Worm (Caenorhabditis elegans) whole organism, mixed stage, embryonic: Measurements from ENCODE around the gene C15B12.3.

Experiments
- M03D4.4 ChIP-seq: sonication (generic microtip); optimal IDR thresholded peaks from 2 replicates; lab custom pipeline; 2017; ENCODE audit warnings: mild to moderate bottlenecking, missing genetic modification characterization, missing compliant biosample characterization
- bed-3 ChIP-seq: fragments of 200-800 bp; sonication (Bioruptor generic); optimal IDR thresholded peaks from 3 replicates; lab custom pipeline; 2018; ENCODE audit warnings: mild to moderate bottlenecking, missing genetic modification characterization, moderate library complexity, missing compliant biosample characterization
- blmp-1 ChIP-seq: fragments of 150-350 bp; optimal IDR thresholded peaks from 2 replicates; lab custom pipeline; 2014; ENCODE audit warnings: missing biosample characterization, missing genetic modification characterization
- ceh-39 ChIP-seq: fragments of 150-350 bp; optimal IDR thresholded peaks from 2 replicates; lab custom pipeline; 2014; ENCODE audit warnings: missing biosample characterization, missing genetic modification characterization
- ceh-83 ChIP-seq: fragments of 200-800 bp; sonication (Bioruptor generic); optimal IDR thresholded peaks from 2 replicates; lab custom pipeline; 2018; ENCODE audit warnings: mild to moderate bottlenecking, missing genetic modification characterization, missing compliant biosample characterization
- ces-1 ChIP-seq: fragments of 150-350 bp; optimal IDR thresholded peaks from 2 replicates; lab custom pipeline; 2014; ENCODE audit warnings: missing biosample characterization, missing genetic modification reagents, missing genetic modification characterization
- drap-1 ChIP-seq: fragments of 200-800 bp; sonication (Bioruptor generic); optimal IDR thresholded peaks from 3 replicates; lab custom pipeline; 2018; ENCODE audit warnings: mild to moderate bottlenecking, missing genetic modification characterization, missing compliant biosample characterization
- elt-1 ChIP-seq: sonication (generic microtip); optimal IDR thresholded peaks from 2 replicates; lab custom pipeline; 2017; ENCODE audit warnings: missing genetic modification characterization, mild to moderate bottlenecking, missing compliant biosample characterization, antibody characterized with exemption, moderate library complexity, borderline replicate concordance; ENCODE audit not compliant: insufficient read depth
- elt-3 ChIP-seq: fragments of 150-350 bp; optimal IDR thresholded peaks from 2 replicates; lab custom pipeline; 2014; ENCODE audit warnings: missing biosample characterization, missing genetic modification characterization
- flh-1 ChIP-seq: fragments of 200-800 bp; sonication (Bioruptor generic); optimal IDR thresholded peaks from 2 replicates; lab custom pipeline; 2018; ENCODE audit warnings: mild to moderate bottlenecking, missing genetic modification characterization, moderate library complexity, missing compliant biosample characterization
- ham-2 ChIP-seq: fragments of 200-800 bp; sonication (Bioruptor generic); optimal IDR thresholded peaks from 2 replicates; lab custom pipeline; 2018; ENCODE audit warnings: mild to moderate bottlenecking, missing genetic modification characterization, missing compliant biosample characterization
- hlh-1 ChIP-seq: fragments of 150-350 bp; optimal IDR thresholded peaks from 2 replicates; lab custom pipeline; 2014; ENCODE audit warnings: missing biosample characterization, missing genetic modification reagents, missing genetic modification characterization
- lin-13 ChIP-seq: fragments of 150-350 bp; optimal IDR thresholded peaks from 2 replicates; lab custom pipeline; 2014; ENCODE audit warnings: missing biosample characterization, missing genetic modification characterization
- lin-32 ChIP-seq: fragments of 200-800 bp; sonication (Bioruptor generic); optimal IDR thresholded peaks from 2 replicates; lab custom pipeline; 2018; ENCODE audit warnings: mild to moderate bottlenecking, missing genetic modification characterization, missing compliant biosample characterization
- lsy-2 ChIP-seq: fragments of 150-350 bp; optimal IDR thresholded peaks from 2 replicates; lab custom pipeline; 2014; ENCODE audit warnings: missing biosample characterization, missing genetic modification characterization
- mab-5 ChIP-seq: fragments of 150-350 bp; optimal IDR thresholded peaks from 2 replicates; lab custom pipeline; 2014; ENCODE audit warnings: missing biosample characterization, missing genetic modification characterization
- mep-1 ChIP-seq: fragments of 150-350 bp; optimal IDR thresholded peaks from 2 replicates; lab custom pipeline; 2017; ENCODE audit warnings: missing biosample characterization, missing genetic modification reagents, missing genetic modification characterization, inconsistent platforms
- mls-2 ChIP-seq: sonication (generic microtip); optimal IDR thresholded peaks from 2 replicates; lab custom pipeline; 2016; ENCODE audit warnings: mild to moderate bottlenecking, missing genetic modification characterization, moderate library complexity, missing compliant biosample characterization
- nhr-12 ChIP-seq: fragments of 150-350 bp; optimal IDR thresholded peaks from 2 replicates; lab custom pipeline; 2014; ENCODE audit warnings: missing biosample characterization, missing genetic modification characterization
- nhr-2 ChIP-seq: fragments of 150-350 bp; optimal IDR thresholded peaks from 2 replicates; lab custom pipeline; 2014; ENCODE audit warnings: missing biosample characterization, missing genetic modification characterization
- nhr-28 ChIP-seq: fragments of 150-350 bp; optimal IDR thresholded peaks from 2 replicates; lab custom pipeline; 2014; ENCODE audit warnings: missing biosample characterization, missing genetic modification characterization
- nhr-76 ChIP-seq: sonication (generic microtip); optimal IDR thresholded peaks from 2 replicates; lab custom pipeline; 2017; ENCODE audit warnings: missing biosample characterization, missing genetic modification characterization
- snpc-4 ChIP-seq: fragments of 150-350 bp; optimal IDR thresholded peaks from 2 replicates; lab custom pipeline; 2014; ENCODE audit warnings: missing biosample characterization, missing genetic modification characterization
- sptf-1 ChIP-seq: sonication (generic microtip); optimal IDR thresholded peaks from 2 replicates; lab custom pipeline; 2017; ENCODE audit warnings: mild to moderate bottlenecking, missing genetic modification characterization, moderate library complexity, missing compliant biosample characterization
- tbx-8 ChIP-seq: fragments of 200-800 bp; sonication (Bioruptor generic); optimal IDR thresholded peaks from 2 replicates; lab custom pipeline; 2018; ENCODE audit warnings: mild to moderate bottlenecking, missing genetic modification characterization, moderate library complexity, missing compliant biosample characterization
- unc-120 ChIP-seq: sonication (generic microtip); optimal IDR thresholded peaks from 2 replicates; lab custom pipeline; 2017; ENCODE audit warnings: missing genetic modification characterization, missing compliant biosample characterization; ENCODE audit not compliant: poor library complexity, severe bottlenecking
- unc-39 ChIP-seq: fragments of 150-350 bp; optimal IDR thresholded peaks from 2 replicates; lab custom pipeline; 2014; ENCODE audit warnings: missing biosample characterization, missing genetic modification characterization
- unc-62 ChIP-seq: fragments of 150-350 bp; optimal IDR thresholded peaks from 2 replicates; lab custom pipeline; 2014; ENCODE audit warnings: missing biosample characterization, missing genetic modification reagents, missing genetic modification characterization
- zip-8 ChIP-seq: fragments of 150-350 bp; optimal IDR thresholded peaks from 2 replicates; lab custom pipeline; 2014; ENCODE audit warnings: missing biosample characterization, missing genetic modification characterization
- ztf-11 ChIP-seq: fragments of 150-350 bp; optimal IDR thresholded peaks from 2 replicates; lab custom pipeline; 2014; ENCODE audit warnings: missing biosample characterization, missing genetic modification characterization

C15B12.3 gene

ce11 chrX:6476540-6476939 lies 9.2 kb upstream of the C15B12.3 start, which contains the start of gene C15B12.1:
TSS of gene C15B12.1 (plus strand) at chrX:6476810.
- TF ChIP-seq drap-1 (GFP tag; lab: Kevin White, UChicago) (no peak), ceh-39 (tag; lab: Kevin White, UChicago) (no peak), hlh-1 (tag; lab: Kevin White, UChicago) (no peak), tbx-8 (GFP tag; lab: Kevin White, UChicago) (no peak), nhr-2 (tag; lab: Kevin White, UChicago) (no peak), M03D4.4 (no peak), lsy-2 (tag; lab: Kevin White, UChicago) (no peak), mab-5 (no peak), unc-62 (GFP tag; lab: Kevin White, UChicago) (no peak), elt-3 (tag; lab: Kevin White, UChicago) (no peak), zip-8 (tag; lab: Kevin White, UChicago) (no peak), nhr-28 (tag; lab: Kevin White, UChicago) (no peak), unc-39 (no peak), lin-13 (tag; lab: Kevin White, UChicago) (no peak)
- TF ChIP-seq, all 35 proteins: peak for 0

- TF ChIP-seq tbx-8 (GFP tag; lab: Kevin White, UChicago), result no peak
- no peak for TF ChIP-seq mep-1 (tag; lab: Kevin White, UChicago)
- no peak for TF ChIP-seq mls-2 (tag; lab: Kevin White, UChicago)
- no peak for TF ChIP-seq lsy-2 (tag; lab: Kevin White, UChicago)
- TF ChIP-seq hlh-1 (tag; lab: Kevin White, UChicago), result no peak
- TF ChIP-seq zip-8 (tag; lab: Kevin White, UChicago), result no peak
- no peak for TF ChIP-seq mab-5
- TF ChIP-seq unc-39, result no peak
- TF ChIP-seq ceh-39 (tag; lab: Kevin White, UChicago), result no peak
- TF ChIP-seq lin-13 (tag; lab: Kevin White, UChicago), result no peak
- TF ChIP-seq ztf-11 (tag; lab: Kevin White, UChicago), result no peak
- no peak for TF ChIP-seq nhr-28 (tag; lab: Kevin White, UChicago)
- TF ChIP-seq bed-3 (GFP tag; lab: Kevin White, UChicago), result no peak
- TF ChIP-seq ceh-83 (GFP tag; lab: Kevin White, UChicago), result no peak
- TF ChIP-seq elt-1 (tag; lab: Kevin White, UChicago), result no peak
- TF ChIP-seq sptf-1 (tag; lab: Kevin White, UChicago), result no peak
- no peak for TF ChIP-seq unc-62 (GFP tag; lab: Kevin White, UChicago)
- no peak for TF ChIP-seq nhr-2 (tag; lab: Kevin White, UChicago)
Observed at ce11 chrX:6473698-6474314, 6.4 kb upstream of the C15B12.3 start, which contains the start of the genes C15B12.4 and C15B12.8. TSS of gene C15B12.4 (minus strand) at chrX:6473748. TSS of gene C15B12.8 (plus strand) at chrX:6474264.

- TF ChIP-seq snpc-4 (tag; lab: Kevin White, UChicago) (no peak), mls-2 (tag; lab: Kevin White, UChicago) (no peak), nhr-76 (tag; lab: Kevin White, UChicago) (no peak), ham-2 (GFP tag; lab: Kevin White, UChicago) (no peak), ceh-39 (tag; lab: Kevin White, UChicago) (no peak), unc-120 (tag; lab: Kevin White, UChicago) (no peak), unc-62 (GFP tag; lab: Kevin White, UChicago) (no peak), unc-39 (no peak), mab-5 (no peak), elt-3 (tag; lab: Kevin White, UChicago) (no peak), drap-1 (GFP tag; lab: Kevin White, UChicago) (no peak), sptf-1 (tag; lab: Kevin White, UChicago) (no peak), M03D4.4 (no peak), nhr-28 (tag; lab: Kevin White, UChicago) (no peak)
Observed at ce11 chrX:6468499-6468898, 1.1 kb upstream of the C15B12.3 start, which contains the start of gene C15B12.9. TSS of gene C15B12.9 (plus strand) at chrX:6468799.

- TF ChIP-seq drap-1 (GFP tag; lab: Kevin White, UChicago) (no peak), tbx-8 (GFP tag; lab: Kevin White, UChicago) (no peak), ces-1 (GFP tag; lab: Kevin White, UChicago) (no peak), mab-5 (no peak), nhr-12 (tag; lab: Kevin White, UChicago) (no peak), flh-1 (GFP tag; lab: Kevin White, UChicago) (no peak)
Observed at ce11 chrX:6462995-6463462, 4.3 kb downstream of the C15B12.3 start, which contains the start of gene C15B12.2. TSS of gene C15B12.2 (plus strand) at chrX:6463412.

- no peak for TF ChIP-seq unc-39
- TF ChIP-seq tbx-8 (GFP tag; lab: Kevin White, UChicago), result no peak
- no peak for TF ChIP-seq drap-1 (GFP tag; lab: Kevin White, UChicago)
- no peak for TF ChIP-seq mep-1 (tag; lab: Kevin White, UChicago)
- TF ChIP-seq lin-32, result no peak
- no peak for TF ChIP-seq zip-8 (tag; lab: Kevin White, UChicago)
- no peak for TF ChIP-seq ham-2 (GFP tag; lab: Kevin White, UChicago)
- no peak for TF ChIP-seq blmp-1 (tag; lab: Kevin White, UChicago)
- TF ChIP-seq M03D4.4, result no peak
- no peak for TF ChIP-seq unc-62 (GFP tag; lab: Kevin White, UChicago)
- no peak for TF ChIP-seq nhr-12 (tag; lab: Kevin White, UChicago)
- no peak for TF ChIP-seq ztf-11 (tag; lab: Kevin White, UChicago)
- no peak for TF ChIP-seq bed-3 (GFP tag; lab: Kevin White, UChicago)
- TF ChIP-seq nhr-2 (tag; lab: Kevin White, UChicago), result no peak
- TF ChIP-seq sptf-1 (tag; lab: Kevin White, UChicago), result no peak
- TF ChIP-seq nhr-76 (tag; lab: Kevin White, UChicago), result no peak
Observed at ce11 chrX:6462479-6462878, 4.9 kb downstream of the C15B12.3 start.
